In genomic region chr3L:4606739-4607428, dm6 we compare ENCODE assay signal across 1 fruit fly cellular context.
A peak's percentile ranks its signal among the peaks of the same experiment; 100 is the strongest.
TF ChIP-seq lines count a peak whose summit lies in the region.

No protein-coding gene starts in this region.

TF ChIP-seq in whole organism, embryonic, 481 proteins besides CTCF, POLR2A, EP300 and RAD21 (continued from another document and continues in another):
- TF ChIP-seq psq (GFP tag; optimal IDR thresholded peaks at IDR 0.05; lab: Kevin White, UChicago) (no peak), CG13123 (GFP tag; optimal IDR thresholded peaks at IDR 0.05; lab: Kevin White, UChicago) (no peak), pum (GFP tag; optimal IDR thresholded peaks at IDR 0.05; lab: Kevin White, UChicago) (no peak), Lpt (GFP tag; optimal IDR thresholded peaks at IDR 0.05; lab: Kevin White, UChicago) (no peak), Eip74EF (GFP tag; optimal IDR thresholded peaks at IDR 0.05; lab: Kevin White, UChicago) (no peak), seq (GFP tag; IDR thresholded peaks at IDR 0.05; lab: Robert Waterston, UW) (0 out of 2 replicates have a peak, but pooled peaks have one; percentile 12), CG12744 (GFP tag; optimal IDR thresholded peaks at IDR 0.05; lab: Kevin White, UChicago) (no peak), Poxn (GFP tag; IDR thresholded peaks at IDR 0.05; lab: Robert Waterston, UW) (no peak), zf30C (GFP tag; optimal IDR thresholded peaks at IDR 0.05; lab: Kevin White, UChicago) (no peak), aop (GFP tag; IDR thresholded peaks at IDR 0.05; lab: Robert Waterston, UW) (no peak), CG4730 (GFP tag; IDR thresholded peaks at IDR 0.05; lab: Robert Waterston, UW) (no peak), sim (GFP tag; IDR thresholded peaks at IDR 0.05; lab: Robert Waterston, UW) (no peak), CG17385 (GFP tag; optimal IDR thresholded peaks at IDR 0.05; lab: Kevin White, UChicago) (no peak), Bdp1 (GFP tag; optimal IDR thresholded peaks at IDR 0.05; lab: Kevin White, UChicago) (no peak), CG18619 (GFP tag; optimal IDR thresholded peaks at IDR 0.05; lab: Kevin White, UChicago) (no peak), CG3407 (GFP tag; optimal IDR thresholded peaks at IDR 0.05; lab: Kevin White, UChicago) (no peak), Dll (GFP tag; IDR thresholded peaks at IDR 0.05; lab: Robert Waterston, UW; ENCODE audit: partially characterized antibody) (peak; percentile 55; the same call in 2 of the 4 replicates), B-H2 (GFP tag; optimal IDR thresholded peaks at IDR 0.05; lab: Kevin White, UChicago) (no peak), kni (GFP tag; optimal IDR thresholded peaks at IDR 0.05; lab: Kevin White, UChicago) (no peak), inv (GFP tag; IDR thresholded peaks at IDR 0.05; lab: Robert Waterston, UW; ENCODE audit: partially characterized antibody) (no peak), toy (GFP tag; IDR thresholded peaks at IDR 0.05; lab: Robert Waterston, UW) (no peak), HHEX (GFP tag; optimal IDR thresholded peaks at IDR 0.05; lab: Kevin White, UChicago) (no peak), btn (GFP tag; optimal IDR thresholded peaks at IDR 0.05; lab: Kevin White, UChicago) (no peak), HLH4C (GFP tag; IDR thresholded peaks at IDR 0.05; lab: Robert Waterston, UW; ENCODE audit: partially characterized antibody) (no peak), danr (GFP tag; IDR thresholded peaks at IDR 0.05; lab: Robert Waterston, UW) (no peak), Atf3 (GFP tag; optimal IDR thresholded peaks at IDR 0.05; lab: Kevin White, UChicago) (no peak), sc (optimal IDR thresholded peaks at IDR 0.05; lab: Kevin White, UChicago) (no peak), sc (GFP tag; optimal IDR thresholded peaks at IDR 0.05; lab: Kevin White, UChicago) (no peak), Dek (tag; optimal IDR thresholded peaks at IDR 0.05; lab: Kevin White, UChicago) (no peak), CG7839 (tag; optimal IDR thresholded peaks at IDR 0.05; lab: Kevin White, UChicago) (peak; percentile 22), Bgb (GFP tag; IDR thresholded peaks at IDR 0.05; lab: Robert Waterston, UW; ENCODE audit: partially characterized antibody) (no peak), CG6813 (GFP tag; optimal IDR thresholded peaks at IDR 0.05; lab: Kevin White, UChicago) (no peak), Gug (GFP tag; IDR thresholded peaks at IDR 0.05; lab: Robert Waterston, UW) (no peak), CG16863 (GFP tag; optimal IDR thresholded peaks at IDR 0.05; lab: Kevin White, UChicago) (no peak), CG12219 (GFP tag; optimal IDR thresholded peaks at IDR 0.05; lab: Kevin White, UChicago) (no peak), Dip3 (GFP tag; optimal IDR thresholded peaks at IDR 0.05; lab: Kevin White, UChicago) (no peak), tup (GFP tag; optimal IDR thresholded peaks at IDR 0.05; lab: Kevin White, UChicago) (no peak), CG10321 (GFP tag; IDR thresholded peaks at IDR 0.05; lab: Robert Waterston, UW) (no peak), CG18599 (GFP tag; optimal IDR thresholded peaks at IDR 0.05; lab: Kevin White, UChicago) (no peak), CG6854 (GFP tag; optimal IDR thresholded peaks at IDR 0.05; lab: Kevin White, UChicago) (no peak), Abd-B (GFP tag; optimal IDR thresholded peaks at IDR 0.05; lab: Kevin White, UChicago) (no peak), Fer3 (tag; optimal IDR thresholded peaks at IDR 0.05; lab: Kevin White, UChicago) (no peak), Dip2 (GFP tag; IDR thresholded peaks at IDR 0.05; lab: Robert Waterston, UW) (no peak), z (GFP tag; IDR thresholded peaks at IDR 0.05; lab: Robert Waterston, UW) (0 out of 3 replicates have a peak, but pooled peaks have one; percentile 35), CG10431 (GFP tag; optimal IDR thresholded peaks at IDR 0.05; lab: Kevin White, UChicago) (no peak), sob (GFP tag; IDR thresholded peaks at IDR 0.05; lab: Robert Waterston, UW) (no peak), CG15514 (GFP tag; optimal IDR thresholded peaks at IDR 0.05; lab: Kevin White, UChicago) (no peak), CG7745 (tag; optimal IDR thresholded peaks at IDR 0.05; lab: Kevin White, UChicago) (no peak), CG8359 (GFP tag; optimal IDR thresholded peaks at IDR 0.05; lab: Kevin White, UChicago; ENCODE audit: borderline replicate concordance) (no peak), CG6272 (GFP tag; IDR thresholded peaks at IDR 0.05; lab: Robert Waterston, UW) (no peak), ewg (GFP tag; optimal IDR thresholded peaks at IDR 0.05; lab: Kevin White, UChicago) (no peak), YL-1 (GFP tag; optimal IDR thresholded peaks at IDR 0.05; lab: Kevin White, UChicago) (no peak), CG12071 (GFP tag; optimal IDR thresholded peaks at IDR 0.05; lab: Kevin White, UChicago) (no peak), CG10565 (GFP tag; optimal IDR thresholded peaks at IDR 0.05; lab: Kevin White, UChicago) (no peak), CG31388 (GFP tag; optimal IDR thresholded peaks at IDR 0.05; lab: Kevin White, UChicago) (no peak), CG8089 (GFP tag; optimal IDR thresholded peaks at IDR 0.05; lab: Kevin White, UChicago) (no peak), CG11247 (GFP tag; IDR thresholded peaks at IDR 0.05; lab: Robert Waterston, UW) (no peak), CG3995 (GFP tag; optimal IDR thresholded peaks at IDR 0.05; lab: Kevin White, UChicago) (no peak), CG1024 (GFP tag; IDR thresholded peaks at IDR 0.05; lab: Robert Waterston, UW) (no peak), CG9609 (GFP tag; optimal IDR thresholded peaks at IDR 0.05; lab: Kevin White, UChicago) (no peak), knrl (GFP tag; IDR thresholded peaks at IDR 0.05; lab: Robert Waterston, UW; ENCODE audit: partially characterized antibody) (peak; percentile 50; the same call in 2 of the 3 replicates), Scr (GFP tag; IDR thresholded peaks at IDR 0.05; lab: Robert Waterston, UW; ENCODE audit: partially characterized antibody) (no peak; the same call in 1 of the 2 replicates), grau (tag; optimal IDR thresholded peaks at IDR 0.05; lab: Kevin White, UChicago) (peak; percentile 29), sr (GFP tag; IDR thresholded peaks at IDR 0.05; lab: Robert Waterston, UW) (no peak; the same call in 2 of the 3 replicates), ATbp (GFP tag; optimal IDR thresholded peaks at IDR 0.05; lab: Kevin White, UChicago) (no peak), CG6791 (GFP tag; IDR thresholded peaks at IDR 0.05; lab: Robert Waterston, UW; ENCODE audit: partially characterized antibody) (no peak), ash1 (GFP tag; optimal IDR thresholded peaks at IDR 0.05; lab: Kevin White, UChicago) (no peak), H2.0 (GFP tag; IDR thresholded peaks at IDR 0.05; lab: Robert Waterston, UW) (no peak), rib (GFP tag; IDR thresholded peaks at IDR 0.05; lab: Robert Waterston, UW) (no peak), caup (GFP tag; optimal IDR thresholded peaks at IDR 0.05; lab: Kevin White, UChicago; ENCODE audit: severe bottlenecking) (no peak), Med (GFP tag; lab: Kevin White, UChicago) (peak; percentile 62), twi (tag; optimal IDR thresholded peaks at IDR 0.05; lab: Kevin White, UChicago) (no peak), CG12659 (GFP tag; optimal IDR thresholded peaks at IDR 0.05; lab: Kevin White, UChicago) (no peak), yki (optimal IDR thresholded peaks at IDR 0.05; lab: Kevin White, UChicago) (no peak), chm (GFP tag; IDR thresholded peaks at IDR 0.05; lab: Robert Waterston, UW) (no peak), CG1529 (GFP tag; optimal IDR thresholded peaks at IDR 0.05; lab: Kevin White, UChicago) (peak; percentile 21), CG8478 (optimal IDR thresholded peaks at IDR 0.05; lab: Kevin White, UChicago) (no peak), Adf1 (GFP tag; IDR thresholded peaks at IDR 0.05; lab: Robert Waterston, UW) (no peak), CG18476 (GFP tag; optimal IDR thresholded peaks at IDR 0.05; lab: Kevin White, UChicago) (no peak), CG2712 (tag; optimal IDR thresholded peaks at IDR 0.05; lab: Kevin White, UChicago) (peak; percentile 47), CG2678 (tag; optimal IDR thresholded peaks at IDR 0.05; lab: Kevin White, UChicago) (peak; percentile 40), sima (GFP tag; optimal IDR thresholded peaks at IDR 0.05; lab: Kevin White, UChicago) (no peak), dysf (GFP tag; IDR thresholded peaks at IDR 0.05; lab: Robert Waterston, UW) (no peak), Aef1 (GFP tag; IDR thresholded peaks at IDR 0.05; lab: Robert Waterston, UW) (no peak), crc (GFP tag; optimal IDR thresholded peaks at IDR 0.05; lab: Kevin White, UChicago) (no peak), zfh2 (GFP tag; optimal IDR thresholded peaks at IDR 0.05; lab: Kevin White, UChicago) (no peak), cg (GFP tag; optimal IDR thresholded peaks at IDR 0.05; lab: Kevin White, UChicago) (no peak), CG5953 (GFP tag; IDR thresholded peaks at IDR 0.05; lab: Robert Waterston, UW) (no peak), lbe (GFP tag; optimal IDR thresholded peaks at IDR 0.05; lab: Kevin White, UChicago) (no peak), CG4360 (GFP tag; IDR thresholded peaks at IDR 0.05; lab: Robert Waterston, UW) (no peak), CG2875 (GFP tag; optimal IDR thresholded peaks at IDR 0.05; lab: Kevin White, UChicago) (no peak), crol (GFP tag; IDR thresholded peaks at IDR 0.05; lab: Robert Waterston, UW) (peak; percentile 83), Deaf1 (tag; optimal IDR thresholded peaks at IDR 0.05; lab: Kevin White, UChicago) (no peak), HLH3B (GFP tag; IDR thresholded peaks at IDR 0.05; lab: Robert Waterston, UW) (no peak), abd-A (tag; optimal IDR thresholded peaks at IDR 0.05; lab: Kevin White, UChicago) (no peak), ham (GFP tag; IDR thresholded peaks at IDR 0.05; lab: Robert Waterston, UW) (no peak), gem (tag; optimal IDR thresholded peaks at IDR 0.05; lab: Kevin White, UChicago) (peak; percentile 53), nau (GFP tag; optimal IDR thresholded peaks at IDR 0.05; lab: Kevin White, UChicago) (no peak), run (tag; optimal IDR thresholded peaks at IDR 0.05; lab: Kevin White, UChicago) (no peak), hb (GFP tag; IDR thresholded peaks at IDR 0.05; lab: Robert Waterston, UW; ENCODE audit: partially characterized antibody) (no peak), ara (GFP tag; IDR thresholded peaks at IDR 0.05; lab: Robert Waterston, UW) (no peak), CG11504 (tag; optimal IDR thresholded peaks at IDR 0.05; lab: Kevin White, UChicago) (peak; percentile 51), CG14014 (GFP tag; IDR thresholded peaks at IDR 0.05; lab: Robert Waterston, UW) (no peak), CG15696 (tag; optimal IDR thresholded peaks at IDR 0.05; lab: Kevin White, UChicago) (peak; percentile 28), CG5180 (GFP tag; optimal IDR thresholded peaks at IDR 0.05; lab: Kevin White, UChicago) (no peak), h (optimal IDR thresholded peaks at IDR 0.05; lab: Kevin White, UChicago) (no peak), stc (GFP tag; IDR thresholded peaks at IDR 0.05; lab: Robert Waterston, UW) (no peak), Rfx (GFP tag; IDR thresholded peaks at IDR 0.05; lab: Robert Waterston, UW) (no peak), nmo (GFP tag; optimal IDR thresholded peaks at IDR 0.05; lab: Kevin White, UChicago) (peak; percentile 44), ind (GFP tag; optimal IDR thresholded peaks at IDR 0.05; lab: Kevin White, UChicago) (no peak), CG7928 (GFP tag; optimal IDR thresholded peaks at IDR 0.05; lab: Kevin White, UChicago) (no peak), Neu2 (GFP tag; optimal IDR thresholded peaks at IDR 0.05; lab: Kevin White, UChicago; ENCODE audit: borderline replicate concordance) (no peak), CG1602 (GFP tag; optimal IDR thresholded peaks at IDR 0.05; lab: Kevin White, UChicago) (no peak), E2f2 (GFP tag; IDR thresholded peaks at IDR 0.05; lab: Robert Waterston, UW) (no peak), CG9932 (GFP tag; IDR thresholded peaks at IDR 0.05; lab: Robert Waterston, UW) (no peak), Rx (GFP tag; IDR thresholded peaks at IDR 0.05; lab: Robert Waterston, UW) (no peak), CG6689 (GFP tag; IDR thresholded peaks at IDR 0.05; lab: Robert Waterston, UW) (peak; percentile 34), cwo (GFP tag; optimal IDR thresholded peaks at IDR 0.05; lab: Kevin White, UChicago) (no peak), CG14965 (GFP tag; optimal IDR thresholded peaks at IDR 0.05; lab: Kevin White, UChicago; ENCODE audit: borderline replicate concordance) (no peak), Gsc (GFP tag; IDR thresholded peaks at IDR 0.05; lab: Robert Waterston, UW) (no peak), grn (GFP tag; optimal IDR thresholded peaks at IDR 0.05; lab: Kevin White, UChicago) (peak; percentile 52), bsh (GFP tag; optimal IDR thresholded peaks at IDR 0.05; lab: Kevin White, UChicago) (peak in 1 of 2 experiments; percentile 50), repo (GFP tag; optimal IDR thresholded peaks at IDR 0.05; lab: Kevin White, UChicago) (no peak), phol (tag; optimal IDR thresholded peaks at IDR 0.05; lab: Kevin White, UChicago) (peak; percentile 55), ranshi (GFP tag; IDR thresholded peaks at IDR 0.05; lab: Robert Waterston, UW) (no peak), salm (tag; optimal IDR thresholded peaks at IDR 0.05; lab: Kevin White, UChicago) (no peak), CG18262 (tag; optimal IDR thresholded peaks at IDR 0.05; lab: Kevin White, UChicago) (peak; percentile 45), Jarid2 (GFP tag; optimal IDR thresholded peaks at IDR 0.05; lab: Kevin White, UChicago) (no peak), Hmr (GFP tag; optimal IDR thresholded peaks at IDR 0.05; lab: Kevin White, UChicago) (no peak), prd (optimal IDR thresholded peaks at IDR 0.05; lab: Kevin White, UChicago) (no peak), prd (GFP tag; IDR thresholded peaks at IDR 0.05; lab: Robert Waterston, UW) (peak; percentile 42; the same call in 1 of the 3 replicates), CG7987 (GFP tag; optimal IDR thresholded peaks at IDR 0.05; lab: Kevin White, UChicago) (no peak), H15 (GFP tag; IDR thresholded peaks at IDR 0.05; lab: Robert Waterston, UW) (no peak), Sry-δ (GFP tag; optimal IDR thresholded peaks at IDR 0.05; lab: Kevin White, UChicago) (peak; percentile 64), CG16779 (GFP tag; IDR thresholded peaks at IDR 0.05; lab: Robert Waterston, UW) (no peak), pho (GFP tag; optimal IDR thresholded peaks at IDR 0.05; lab: Kevin White, UChicago) (no peak), row (GFP tag; IDR thresholded peaks at IDR 0.05; lab: Robert Waterston, UW) (peak; percentile 40; the same call in 2 of the 3 replicates), CG13894 (tag; optimal IDR thresholded peaks at IDR 0.05; lab: Kevin White, UChicago) (no peak)
